Fruit fly (Drosophila melanogaster): ENCODE measurements around the gene Taf10b.
A peak's percentile ranks its signal among the peaks of the same experiment; 100 is the strongest.

The Taf10b gene

DNA sequence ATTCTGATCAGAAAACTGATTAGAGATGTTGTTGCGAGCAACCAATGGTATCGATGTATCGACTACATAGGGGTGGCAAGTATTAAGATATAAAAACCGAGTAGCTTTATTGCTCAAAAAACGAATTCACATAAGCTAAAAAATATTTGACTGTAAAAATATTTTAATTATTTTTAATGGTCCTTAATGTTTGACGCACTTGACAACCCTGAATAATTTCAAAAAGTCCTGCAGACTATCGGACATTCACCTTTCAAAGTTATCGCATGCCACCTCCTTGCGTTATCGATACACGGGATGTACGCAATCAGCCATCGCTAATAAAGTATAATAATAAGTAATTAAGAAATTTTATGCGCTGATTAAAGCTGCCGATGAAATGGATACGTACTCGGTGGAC lies 8.0 kb downstream of the Taf10b start, which contains the start of the genes HemK2, Snapin and Tnpo-SR (continued):
- TF ChIP-seq CG17568 (GFP tag; optimal IDR thresholded peaks at IDR 0.05) (peak; percentile 76), ro (GFP tag; IDR thresholded peaks at IDR 0.05) (peak; percentile 60), CG30431 (GFP tag; optimal IDR thresholded peaks at IDR 0.05) (peak; percentile 81), CG32767 (GFP tag; IDR thresholded peaks at IDR 0.05) (peak; percentile 83; the same call in 1 of the 2 replicates), ken (GFP tag; IDR thresholded peaks at IDR 0.05) (peak; percentile 96), usp (GFP tag; optimal IDR thresholded peaks at IDR 0.05) (no peak), cg (GFP tag; optimal IDR thresholded peaks at IDR 0.05) (no peak), CG13624 (GFP tag; optimal IDR thresholded peaks at IDR 0.05) (peak; percentile 87), CG34422 (GFP tag; IDR thresholded peaks at IDR 0.05) (peak; percentile 96), CG18011 (GFP tag; optimal IDR thresholded peaks at IDR 0.05) (peak; percentile 76), CG9797 (GFP tag; optimal IDR thresholded peaks at IDR 0.05) (peak; percentile 62), B-H2 (GFP tag; optimal IDR thresholded peaks at IDR 0.05) (peak; percentile 95), E2f1 (GFP tag; IDR thresholded peaks at IDR 0.05) (peak; percentile 93), pita (GFP tag; optimal IDR thresholded peaks at IDR 0.05) (no peak), Camta (GFP tag; optimal IDR thresholded peaks at IDR 0.05) (peak; percentile 83), CG9817 (tag; optimal IDR thresholded peaks at IDR 0.05) (peak; percentile 94), Dfd (GFP tag; optimal IDR thresholded peaks at IDR 0.05) (no peak), gem (tag; optimal IDR thresholded peaks at IDR 0.05) (peak; percentile 95), grau (tag; optimal IDR thresholded peaks at IDR 0.05) (peak; percentile 91), so (GFP tag; IDR thresholded peaks at IDR 0.05) (peak; percentile 92), ERR (GFP tag; optimal IDR thresholded peaks at IDR 0.05) (peak; percentile 81), Opbp (GFP tag; IDR thresholded peaks at IDR 0.05; ENCODE audit: partially characterized antibody) (peak; percentile 86), CG30020 (tag; optimal IDR thresholded peaks at IDR 0.05) (peak; percentile 84), CG7372 (GFP tag; IDR thresholded peaks at IDR 0.05) (peak; percentile 94), CG13287 (GFP tag; IDR thresholded peaks at IDR 0.05; ENCODE audit: partially characterized antibody) (peak; percentile 99), Lim3 (GFP tag; IDR thresholded peaks at IDR 0.05) (peak; percentile 60; the same call in 1 of the 2 replicates), eve (GFP tag; optimal IDR thresholded peaks at IDR 0.05) (no peak), CG17802 (tag; optimal IDR thresholded peaks at IDR 0.05) (peak; percentile 72), MESR4 (GFP tag; optimal IDR thresholded peaks at IDR 0.05) (peak; percentile 47), BtbVII (GFP tag; optimal IDR thresholded peaks at IDR 0.05) (peak; percentile 85), CG17612 (GFP tag; IDR thresholded peaks at IDR 0.05) (peak; percentile 89), bigmax (GFP tag; optimal IDR thresholded peaks at IDR 0.05) (no peak), Bgb (GFP tag; IDR thresholded peaks at IDR 0.05; ENCODE audit: partially characterized antibody) (peak; percentile 92), Nf-YC (tag; optimal IDR thresholded peaks at IDR 0.05) (peak; percentile 86), CG7839 (tag; optimal IDR thresholded peaks at IDR 0.05) (peak; percentile 92), peb (GFP tag; IDR thresholded peaks at IDR 0.05) (peak; percentile 91), CG14710 (tag; optimal IDR thresholded peaks at IDR 0.05) (peak; percentile 94), C15 (GFP tag; IDR thresholded peaks at IDR 0.05) (peak; percentile 59; the same call in 1 of the 3 replicates), Rx (GFP tag; IDR thresholded peaks at IDR 0.05) (peak; percentile 85), CG2199 (GFP tag; IDR thresholded peaks at IDR 0.05) (peak; percentile 85; the same call in 2 of the 3 replicates), CG10147 (GFP tag; optimal IDR thresholded peaks at IDR 0.05) (peak; percentile 92), CG11504 (tag; optimal IDR thresholded peaks at IDR 0.05) (peak; percentile 91), Awh (GFP tag; IDR thresholded peaks at IDR 0.05) (peak; percentile 89), CG2202 (tag; optimal IDR thresholded peaks at IDR 0.05) (peak; percentile 82), tap (tag; optimal IDR thresholded peaks at IDR 0.05) (peak; percentile 86), CG10565 (GFP tag; optimal IDR thresholded peaks at IDR 0.05) (peak; percentile 65), az2 (GFP tag; optimal IDR thresholded peaks at IDR 0.05) (peak; percentile 88), lilli (GFP tag; optimal IDR thresholded peaks at IDR 0.05) (peak; percentile 95), CG13775 (GFP tag; optimal IDR thresholded peaks at IDR 0.05) (peak; percentile 93), CG16863 (GFP tag; optimal IDR thresholded peaks at IDR 0.05) (peak; percentile 92), CG10462 (GFP tag; optimal IDR thresholded peaks at IDR 0.05) (peak; percentile 82)

Data from whole organism, embryonic.